Worm (Caenorhabditis elegans) whole organism, mixed stage, embryonic: ENCODE results near the gene Y71H2AM.14.
"Not testable (repeated sequence)": the region's sequence is repeated elsewhere in the genome, so short reads cannot be mapped to it uniquely, and the experiment has no call there.

ENCODE experiments used
- bed-3 ChIP-seq: fragments of 200-800 bp; sonication (Bioruptor generic); optimal IDR thresholded peaks from 3 replicates; lab custom pipeline; 2018; ENCODE audit warnings: mild to moderate bottlenecking, missing genetic modification characterization, moderate library complexity, missing compliant biosample characterization
- blmp-1 ChIP-seq: fragments of 150-350 bp; optimal IDR thresholded peaks from 2 replicates; lab custom pipeline; 2014; ENCODE audit warnings: missing biosample characterization, missing genetic modification characterization
- ceh-39 ChIP-seq: fragments of 150-350 bp; optimal IDR thresholded peaks from 2 replicates; lab custom pipeline; 2014; ENCODE audit warnings: missing biosample characterization, missing genetic modification characterization
- ces-1 ChIP-seq: fragments of 150-350 bp; optimal IDR thresholded peaks from 2 replicates; lab custom pipeline; 2014; ENCODE audit warnings: missing biosample characterization, missing genetic modification reagents, missing genetic modification characterization
- cnd-1 ChIP-seq: fragments of 200-800 bp; sonication (Bioruptor generic); optimal IDR thresholded peaks from 2 replicates; lab custom pipeline; 2018; ENCODE audit warnings: mild to moderate bottlenecking, missing genetic modification characterization, missing compliant biosample characterization
- drap-1 ChIP-seq: fragments of 200-800 bp; sonication (Bioruptor generic); optimal IDR thresholded peaks from 3 replicates; lab custom pipeline; 2018; ENCODE audit warnings: mild to moderate bottlenecking, missing genetic modification characterization, missing compliant biosample characterization
- elt-1 ChIP-seq: sonication (generic microtip); optimal IDR thresholded peaks from 2 replicates; lab custom pipeline; 2017; ENCODE audit warnings: missing genetic modification characterization, mild to moderate bottlenecking, missing compliant biosample characterization, antibody characterized with exemption, moderate library complexity, borderline replicate concordance; ENCODE audit not compliant: insufficient read depth
- elt-3 ChIP-seq: fragments of 150-350 bp; optimal IDR thresholded peaks from 2 replicates; lab custom pipeline; 2014; ENCODE audit warnings: missing biosample characterization, missing genetic modification characterization
- hlh-1 ChIP-seq: fragments of 150-350 bp; optimal IDR thresholded peaks from 2 replicates; lab custom pipeline; 2014; ENCODE audit warnings: missing biosample characterization, missing genetic modification reagents, missing genetic modification characterization
- lin-13 ChIP-seq: fragments of 150-350 bp; optimal IDR thresholded peaks from 2 replicates; lab custom pipeline; 2014; ENCODE audit warnings: missing biosample characterization, missing genetic modification characterization
- lsy-2 ChIP-seq: fragments of 150-350 bp; optimal IDR thresholded peaks from 2 replicates; lab custom pipeline; 2014; ENCODE audit warnings: missing biosample characterization, missing genetic modification characterization
- mep-1 ChIP-seq: fragments of 150-350 bp; optimal IDR thresholded peaks from 2 replicates; lab custom pipeline; 2017; ENCODE audit warnings: missing biosample characterization, missing genetic modification reagents, missing genetic modification characterization, inconsistent platforms
- mls-2 ChIP-seq: sonication (generic microtip); optimal IDR thresholded peaks from 2 replicates; lab custom pipeline; 2016; ENCODE audit warnings: mild to moderate bottlenecking, missing genetic modification characterization, moderate library complexity, missing compliant biosample characterization
- nhr-12 ChIP-seq: fragments of 150-350 bp; optimal IDR thresholded peaks from 2 replicates; lab custom pipeline; 2014; ENCODE audit warnings: missing biosample characterization, missing genetic modification characterization
- nhr-2 ChIP-seq: fragments of 150-350 bp; optimal IDR thresholded peaks from 2 replicates; lab custom pipeline; 2014; ENCODE audit warnings: missing biosample characterization, missing genetic modification characterization
- nhr-237 ChIP-seq: fragments of 150-350 bp; optimal IDR thresholded peaks from 2 replicates; lab custom pipeline; 2014; ENCODE audit warnings: missing biosample characterization, missing genetic modification characterization
- nhr-76 ChIP-seq: sonication (generic microtip); optimal IDR thresholded peaks from 2 replicates; lab custom pipeline; 2017; ENCODE audit warnings: missing biosample characterization, missing genetic modification characterization
- pha-4 ChIP-seq: fragments of 150-350 bp; optimal IDR thresholded peaks from 2 replicates; lab custom pipeline; 2018; ENCODE audit warnings: missing biosample characterization, missing genetic modification reagents, missing genetic modification characterization
- sem-2 ChIP-seq: fragments of 200-800 bp; sonication (Bioruptor generic); optimal IDR thresholded peaks from 2 replicates; lab custom pipeline; 2018; ENCODE audit warnings: mild to moderate bottlenecking, missing genetic modification characterization, missing compliant biosample characterization
- snpc-4 ChIP-seq: fragments of 150-350 bp; optimal IDR thresholded peaks from 2 replicates; lab custom pipeline; 2014; ENCODE audit warnings: missing biosample characterization, missing genetic modification characterization
- tbx-8 ChIP-seq: fragments of 200-800 bp; sonication (Bioruptor generic); optimal IDR thresholded peaks from 2 replicates; lab custom pipeline; 2018; ENCODE audit warnings: mild to moderate bottlenecking, missing genetic modification characterization, moderate library complexity, missing compliant biosample characterization
- unc-120 ChIP-seq: sonication (generic microtip); optimal IDR thresholded peaks from 2 replicates; lab custom pipeline; 2017; ENCODE audit warnings: missing genetic modification characterization, missing compliant biosample characterization; ENCODE audit not compliant: poor library complexity, severe bottlenecking
- unc-39 ChIP-seq: fragments of 150-350 bp; optimal IDR thresholded peaks from 2 replicates; lab custom pipeline; 2014; ENCODE audit warnings: missing biosample characterization, missing genetic modification characterization
- zip-8 ChIP-seq: fragments of 150-350 bp; optimal IDR thresholded peaks from 2 replicates; lab custom pipeline; 2014; ENCODE audit warnings: missing biosample characterization, missing genetic modification characterization
- ztf-11 ChIP-seq: fragments of 150-350 bp; optimal IDR thresholded peaks from 2 replicates; lab custom pipeline; 2014; ENCODE audit warnings: missing biosample characterization, missing genetic modification characterization

The Y71H2AM.14 gene

DNA sequence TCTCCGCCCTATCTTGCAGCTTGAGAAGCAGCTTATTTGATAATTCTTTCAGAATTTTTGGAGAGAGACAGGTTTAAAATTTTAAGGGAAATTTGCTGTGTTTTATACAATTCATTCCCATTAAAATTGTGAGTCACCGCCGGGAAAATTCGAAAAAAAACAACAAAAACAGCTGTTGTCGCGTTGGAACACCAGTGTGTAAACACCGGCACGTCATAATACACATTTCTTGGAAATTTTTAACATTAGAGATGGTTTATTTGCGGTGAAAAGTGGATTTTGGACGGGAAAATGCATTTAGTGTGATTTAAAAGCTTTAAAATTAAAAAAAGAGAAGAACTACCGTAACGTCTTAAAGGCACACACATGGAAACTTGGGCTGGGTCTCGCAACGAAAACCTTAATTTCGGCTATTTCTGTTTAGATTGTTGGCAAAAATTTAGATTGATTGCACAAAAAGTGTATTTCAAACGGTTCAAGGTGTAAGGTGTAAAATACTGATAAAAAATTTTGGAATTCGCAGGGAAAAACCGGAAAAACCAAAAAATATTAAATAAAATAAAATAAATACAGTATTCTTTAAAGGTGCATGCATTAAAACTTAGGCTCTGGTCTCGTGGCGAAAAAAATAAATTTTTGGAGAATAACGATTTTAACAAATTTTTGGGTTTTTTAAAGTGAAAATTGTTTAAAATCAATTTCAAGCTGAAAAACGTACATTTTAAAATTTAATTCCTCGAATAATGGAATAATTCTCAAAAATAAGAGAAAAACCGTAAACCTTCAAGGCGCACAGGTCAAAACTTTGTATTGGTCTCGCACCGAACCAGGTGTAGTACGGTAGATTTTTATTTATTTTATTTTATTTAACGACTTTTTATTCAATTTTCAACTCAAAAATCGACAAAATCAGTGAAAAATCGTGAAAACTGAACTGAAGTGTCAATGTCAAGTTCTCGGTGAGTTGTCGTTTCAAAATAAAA is 20.9 kb downstream of the Y71H2AM.14 start, which contains the start of gene cosa-1:
cosa-1 (plus strand) TSS at position 896 of the 983 bp plus-strand sequence.
- TF ChIP-seq unc-39 (no peak), hlh-1 (peak; percentile 30)

- TF ChIP-seq elt-1 (tag; lab: Kevin White, UChicago): no peak
- TF ChIP-seq nhr-2 (tag; lab: Kevin White, UChicago): no peak
- TF ChIP-seq hlh-1: no peak
- no peak for TF ChIP-seq unc-39
- no peak for TF ChIP-seq blmp-1
- no peak for TF ChIP-seq cnd-1 (tag; lab: Kevin White, UChicago)
- TF ChIP-seq mls-2 (tag; lab: Kevin White, UChicago): no peak
- TF ChIP-seq zip-8 (tag; lab: Kevin White, UChicago): no peak
Measured at ce11 chrIII:2724992-2725220, 21.5 kb downstream of the Y71H2AM.14 start, which contains the start of gene Y71H2AM.11. Gene Y71H2AM.11, minus strand, starts transcription at chrIII:2725092.

- TF ChIP-seq ces-1 (GFP tag; lab: Kevin White, UChicago): peak; percentile 2
- TF ChIP-seq cnd-1 (tag; lab: Kevin White, UChicago): no peak
Measured at ce11 chrIII:2716514-2716913, 29.9 kb downstream of the Y71H2AM.14 start, which contains the start of gene tmem-132. Gene tmem-132, minus strand, starts transcription at chrIII:2716614.

DNA sequence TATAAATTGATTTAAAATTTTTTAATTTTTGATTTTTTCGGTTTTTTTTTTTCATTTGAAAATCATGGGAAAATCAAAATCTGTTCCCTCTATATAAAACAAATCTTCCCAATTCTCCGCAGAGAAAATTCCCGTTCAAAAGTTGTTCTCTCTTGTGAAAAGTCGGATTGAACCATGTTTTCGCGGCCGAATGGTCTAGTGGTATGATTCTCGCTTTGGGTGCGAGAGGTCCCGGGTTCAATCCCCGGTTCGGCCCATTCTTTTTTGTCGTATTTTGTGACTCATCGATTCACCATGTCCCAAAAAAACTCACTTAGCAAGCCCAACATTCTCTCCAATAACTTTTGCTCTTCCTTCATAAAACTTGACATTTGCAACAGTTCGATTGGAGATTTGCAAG is 34.9 kb downstream of the Y71H2AM.14 start:
- TF ChIP-seq nhr-76 (tag; lab: Kevin White, UChicago) (no peak), lsy-2 (tag; lab: Kevin White, UChicago) (no peak), mls-2 (tag; lab: Kevin White, UChicago) (no peak), unc-39 (no peak), drap-1 (GFP tag; lab: Kevin White, UChicago) (no peak), nhr-2 (tag; lab: Kevin White, UChicago) (no peak), bed-3 (GFP tag; lab: Kevin White, UChicago) (no peak), elt-3 (no peak), unc-120 (tag; lab: Kevin White, UChicago) (no peak), snpc-4 (tag; lab: Kevin White, UChicago) (no peak), tbx-8 (GFP tag; lab: Kevin White, UChicago) (no peak), ztf-11 (tag; lab: Kevin White, UChicago) (no peak), nhr-237 (no peak)
- TF ChIP-seq, all 35 proteins: peak for 0

DNA sequence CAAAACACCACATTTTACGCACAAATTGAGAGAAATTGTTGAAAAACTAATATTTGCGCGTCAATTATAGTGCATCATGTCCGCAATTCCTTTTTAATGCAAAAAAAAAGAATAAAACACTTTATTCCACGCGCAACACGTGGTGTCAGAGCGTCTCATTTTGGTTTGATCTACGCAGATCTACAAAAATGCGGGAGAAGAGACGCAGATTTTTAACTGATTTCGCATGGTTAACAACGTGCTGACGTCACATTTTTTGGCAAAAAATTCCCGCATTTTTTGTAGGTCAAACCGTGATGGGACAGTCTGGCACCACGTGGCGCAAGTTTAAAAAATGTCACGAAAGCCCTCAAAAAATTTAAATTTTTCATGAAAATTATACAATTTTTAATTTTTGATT is 36.2 kb downstream of the Y71H2AM.14 start:
- no peak for TF ChIP-seq nhr-12 (tag; lab: Kevin White, UChicago)
- no peak for TF ChIP-seq sem-2 (GFP tag; lab: Kevin White, UChicago)
- no peak for TF ChIP-seq mep-1 (tag; lab: Kevin White, UChicago)
- TF ChIP-seq lin-13: no peak
- no peak for TF ChIP-seq hlh-1
- TF ChIP-seq bed-3 (GFP tag; lab: Kevin White, UChicago): no peak
- no peak for TF ChIP-seq elt-1 (tag; lab: Kevin White, UChicago)

DNA sequence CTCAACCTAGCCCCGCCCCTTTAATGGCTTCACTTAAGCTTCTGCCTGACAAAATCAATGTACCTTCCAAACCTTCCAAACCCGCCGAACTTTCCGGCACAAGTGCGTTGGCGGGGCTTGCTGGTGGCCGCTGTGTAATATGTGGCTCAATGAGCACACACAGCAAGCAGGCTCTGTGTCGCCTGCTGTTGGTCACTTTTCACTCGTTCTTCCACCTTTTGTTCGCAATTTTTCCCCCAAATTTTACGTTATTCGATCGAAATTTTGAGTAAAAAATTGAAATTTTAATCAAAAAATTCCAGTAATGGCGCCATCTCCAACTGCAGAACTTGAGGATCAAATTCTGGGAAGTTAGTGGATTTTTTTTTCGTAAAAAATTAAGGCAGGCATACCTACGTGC is 45.8 kb downstream of the Y71H2AM.14 start, which contains the start of gene set-27:
set-27 (plus strand) TSS at position 301 of the 400 bp plus-strand sequence.
- TF ChIP-seq lin-13 (no peak), hlh-1 (peak; percentile 78)

- TF ChIP-seq ceh-39; lsy-2 (tag; lab: Kevin White, UChicago); elt-1 (tag; lab: Kevin White, UChicago): not testable (repeated sequence)
Measured at ce11 chrIII:2699363-2699762, 47.1 kb downstream of the Y71H2AM.14 start, which contains the start of gene cox-6B. Gene cox-6B, plus strand, starts transcription at chrIII:2699663.

ce11 chrIII:2698740-2699139 is 47.7 kb downstream of the Y71H2AM.14 start, which contains the start of gene slc-30A9:
Gene slc-30A9, minus strand, starts transcription at chrIII:2698817.
- no peak for TF ChIP-seq unc-120 (tag; lab: Kevin White, UChicago)
- TF ChIP-seq pha-4 (tag; lab: Kevin White, UChicago): peak; percentile 13
- TF ChIP-seq blmp-1: no peak
- peak; percentile 45 for TF ChIP-seq mep-1 (tag; lab: Kevin White, UChicago)
- TF ChIP-seq lin-13: peak; percentile 12
- TF ChIP-seq ces-1 (GFP tag; lab: Kevin White, UChicago): peak; percentile 38
